Fruit fly (Drosophila melanogaster) whole organism, adult: ENCODE measurements around the gene CG1113.

ENCODE experiments used
- CG11617 ChIP-seq: fragments of 200-800 bp; sonication (Bioruptor generic); optimal IDR thresholded peaks from 2 replicates; lab custom pipeline; 2017; ENCODE audit warnings: mild to moderate bottlenecking, missing biosample characterization, missing genetic modification reagents, missing genetic modification characterization
- CG12768 ChIP-seq: fragments of 200-800 bp; sonication (Bioruptor generic); optimal IDR thresholded peaks from 2 replicates; lab custom pipeline; 2017; ENCODE audit warnings: missing biosample characterization, missing genetic modification characterization, mild to moderate bottlenecking, moderate library complexity, missing genetic modification reagents
- CG14711 ChIP-seq: fragments of 200-800 bp; sonication (Bioruptor generic); optimal IDR thresholded peaks from 2 replicates; lab custom pipeline; 2018; ENCODE audit warnings: missing biosample characterization, mild to moderate bottlenecking, missing genetic modification characterization, moderate library complexity
- CG33017 ChIP-seq: fragments of 200-800 bp; sonication (Bioruptor generic); optimal IDR thresholded peaks from 2 replicates; lab custom pipeline; 2018; ENCODE audit warnings: missing biosample characterization, mild to moderate bottlenecking, missing genetic modification characterization, moderate library complexity
- CG7045 ChIP-seq: fragments of 200-800 bp; sonication (Bioruptor generic); optimal IDR thresholded peaks from 2 replicates; lab custom pipeline; 2017; ENCODE audit warnings: missing biosample characterization, mild to moderate bottlenecking, missing genetic modification characterization
- Crg-1 ChIP-seq: fragments of 200-800 bp; sonication (Bioruptor generic); optimal IDR thresholded peaks from 2 replicates; lab custom pipeline; 2016; ENCODE audit warnings: missing biosample characterization, missing genetic modification characterization
- Hr96 ChIP-seq: fragments of 200-800 bp; sonication (Bioruptor generic); optimal IDR thresholded peaks from 2 replicates; lab custom pipeline; 2016; ENCODE audit warnings: missing biosample characterization, missing genetic modification characterization
- cic ChIP-seq: fragments of 200-800 bp; sonication (Bioruptor generic); optimal IDR thresholded peaks from 2 replicates; lab custom pipeline; 2017; ENCODE audit warnings: missing biosample characterization, mild to moderate bottlenecking, missing genetic modification characterization, moderate library complexity
- cnc ChIP-seq, 2 experiments: fragments of >200 bp; optimal IDR thresholded peaks; 2 replicates each; lab custom pipeline; 2017
- kay ChIP-seq: fragments of 200-800 bp; sonication (Bioruptor generic); peaks from one replicate; lab custom pipeline; 2016; ENCODE audit warnings: missing biosample characterization, missing genetic modification characterization, borderline replicate concordance

dm6 chr3R:5232197-5232607, 20.8 kb upstream of the CG1113 start, which contains the start of the genes Kat60 and Mms19:
- TF ChIP-seq CG7045 (peak; percentile 64), cic (GFP tag; lab: Kevin White, UChicago) (no peak), CG14711 (peak; percentile 91), CG33017 (peak; percentile 44), Crg-1 (GFP tag; lab: Kevin White, UChicago) (peak; percentile 17), CG12768 (peak; percentile 43), kay (GFP tag; lab: Kevin White, UChicago) (no peak), cnc (optimal IDR thresholded peaks at IDR 0.05; lab: Kevin White, UChicago) (no peak), CG11617 (peak; percentile 56), Hr96 (GFP tag; lab: Kevin White, UChicago) (no peak)
